Worm (Caenorhabditis elegans) whole organism, L4 larva: ENCODE data around the gene T07C12.10.

ENCODE experiments used
- F10B5.3 ChIP-seq: sonication (generic microtip); optimal IDR thresholded peaks from 2 replicates; lab custom pipeline; 2016; ENCODE audit warnings: mild to moderate bottlenecking, missing genetic modification characterization, missing compliant biosample characterization
- F37D6.2 ChIP-seq: sonication (generic microtip); optimal IDR thresholded peaks from 2 replicates; lab custom pipeline; 2016; ENCODE audit warnings: mild to moderate bottlenecking, missing genetic modification characterization, missing compliant biosample characterization
- T20F7.1 ChIP-seq: fragments of 200-800 bp; sonication (Bioruptor generic); optimal IDR thresholded peaks from 2 replicates; lab custom pipeline; 2018; ENCODE audit warnings: mild to moderate bottlenecking, missing genetic modification characterization, missing compliant biosample characterization
- T26A8.4 ChIP-seq: fragments of 200-800 bp; sonication (Bioruptor generic); IDR thresholded peaks from 2 replicates; pipeline ENCODE4 v1.3.6; 2022; ENCODE audit warnings: missing genetic modification characterization, missing compliant biosample characterization
- Y105C5A.15 ChIP-seq: fragments of 200-800 bp; sonication (Bioruptor generic); IDR thresholded peaks from 2 replicates; pipeline ENCODE4 v1.3.6; 2022; ENCODE audit warnings: missing genetic modification characterization, missing compliant biosample characterization
- Y48G9A.11 ChIP-seq: fragments of 200-800 bp; sonication (Bioruptor generic); IDR thresholded peaks from 2 replicates; pipeline ENCODE4 v1.3.6; 2022; ENCODE audit warnings: missing genetic modification reagents, missing genetic modification characterization, missing compliant biosample characterization
- Y75B8A.6 ChIP-seq: fragments of 200-800 bp; sonication (Bioruptor generic); IDR thresholded peaks from 2 replicates; pipeline ENCODE4 v1.3.6; 2022; ENCODE audit warnings: missing genetic modification reagents, missing genetic modification characterization, missing compliant biosample characterization
- ZK337.2 ChIP-seq: fragments of 200-800 bp; sonication (Bioruptor generic); IDR thresholded peaks from 2 replicates; pipeline ENCODE4 v1.3.6; 2022; ENCODE audit warnings: missing genetic modification reagents, missing genetic modification characterization, missing compliant biosample characterization
- aha-1 ChIP-seq: fragments of 150-350 bp; peaks from one replicate; lab custom pipeline; 2014; ENCODE audit warnings: missing biosample characterization, missing genetic modification characterization
- ama-1 ChIP-seq: fragments of 150-350 bp; optimal IDR thresholded peaks from 2 replicates; lab custom pipeline; 2014; ENCODE audit warnings: inconsistent platforms, mixed read lengths
- arid-1 ChIP-seq: fragments of 200-800 bp; sonication (Bioruptor generic); conservative IDR thresholded peaks from 2 replicates; pipeline ENCODE4 v1.3.6; 2022; ENCODE audit warnings: missing genetic modification reagents, missing genetic modification characterization, missing compliant biosample characterization
- ceh-20 ChIP-seq: fragments of 200-800 bp; sonication (Bioruptor generic); IDR thresholded peaks from 2 replicates; pipeline ENCODE4 v1.3.6; 2022; ENCODE audit warnings: missing genetic modification reagents, missing genetic modification characterization, missing compliant biosample characterization
- ceh-82 ChIP-seq: sonication (generic microtip); optimal IDR thresholded peaks from 2 replicates; lab custom pipeline; 2017; ENCODE audit warnings: missing biosample characterization, missing genetic modification characterization
- ces-1 ChIP-seq: fragments of 150-350 bp; sonication (generic microtip); optimal IDR thresholded peaks from 4 replicates; lab custom pipeline; 2014; ENCODE audit warnings: missing biosample characterization, missing genetic modification reagents, missing genetic modification characterization
- ctbp-1 ChIP-seq: fragments of 200-800 bp; sonication (Bioruptor generic); IDR thresholded peaks from 2 replicates; pipeline ENCODE4 v1.3.6; 2022; ENCODE audit warnings: missing genetic modification reagents, missing genetic modification characterization, missing compliant biosample characterization
- dmd-8 ChIP-seq: fragments of 200-800 bp; sonication (Bioruptor generic); IDR thresholded peaks from 2 replicates; pipeline ENCODE4 v1.3.6; 2022; ENCODE audit warnings: missing genetic modification characterization, missing compliant biosample characterization
- dpl-1 ChIP-seq: fragments of 150-350 bp; optimal IDR thresholded peaks from 2 replicates; lab custom pipeline; 2014; ENCODE audit warnings: missing biosample characterization, missing genetic modification reagents, missing genetic modification characterization
- dve-1 ChIP-seq: sonication (generic microtip); optimal IDR thresholded peaks from 2 replicates; lab custom pipeline; 2017; ENCODE audit warnings: antibody characterized with exemption, mild to moderate bottlenecking, missing genetic modification characterization, missing compliant biosample characterization; ENCODE audit not compliant: insufficient read depth
- egl-27 ChIP-seq: sonication (generic microtip); optimal IDR thresholded peaks from 3 replicates; lab custom pipeline; 2017; ENCODE audit warnings: missing biosample characterization, missing genetic modification reagents, missing genetic modification characterization
- hlh-11 ChIP-seq: fragments of 200-800 bp; sonication (Bioruptor generic); optimal IDR thresholded peaks from 2 replicates; lab custom pipeline; 2018; ENCODE audit warnings: mild to moderate bottlenecking, missing genetic modification characterization, missing compliant biosample characterization
- hlh-30 ChIP-seq: sonication (generic microtip); optimal IDR thresholded peaks from 2 replicates; lab custom pipeline; 2017; ENCODE audit warnings: antibody characterized with exemption, mild to moderate bottlenecking, missing genetic modification characterization, missing compliant biosample characterization; ENCODE audit not compliant: insufficient read depth
- jun-1 ChIP-seq: fragments of 150-350 bp; optimal IDR thresholded peaks from 2 replicates; lab custom pipeline; 2014; ENCODE audit warnings: missing biosample characterization, missing genetic modification reagents, missing genetic modification characterization
- lin-1 ChIP-seq: fragments of 200-800 bp; sonication (Bioruptor generic); IDR thresholded peaks from 2 replicates; pipeline ENCODE4 v1.3.6; 2022; ENCODE audit warnings: missing genetic modification reagents, missing genetic modification characterization, missing compliant biosample characterization
- lin-13 ChIP-seq: fragments of 150-350 bp; optimal IDR thresholded peaks from 2 replicates; lab custom pipeline; 2014; ENCODE audit warnings: missing biosample characterization, missing genetic modification reagents, missing genetic modification characterization
- lin-29 ChIP-seq: fragments of 200-800 bp; sonication (Bioruptor generic); IDR thresholded peaks from 2 replicates; pipeline ENCODE4 v1.3.6; 2022; ENCODE audit warnings: missing genetic modification reagents, missing genetic modification characterization, missing compliant biosample characterization
- lin-38 ChIP-seq: fragments of 200-800 bp; sonication (Bioruptor generic); IDR thresholded peaks from 2 replicates; pipeline ENCODE4 v1.3.6; 2022; ENCODE audit warnings: missing genetic modification reagents, missing genetic modification characterization, missing compliant biosample characterization
- lin-39 ChIP-seq: fragments of 150-350 bp; optimal IDR thresholded peaks from 2 replicates; lab custom pipeline; 2014; ENCODE audit warnings: missing biosample characterization, missing genetic modification reagents, missing genetic modification characterization
- mdl-1 ChIP-seq, 2 experiments: fragments of 150-350 bp in 1 of 2; sonication (generic microtip) in 1 of 2; optimal IDR thresholded peaks; 2 replicates each; lab custom pipeline; 2014 to 2017; ENCODE audit warnings: missing biosample characterization in 2 of 2, missing genetic modification characterization in 2 of 2
- mdt-29 ChIP-seq: fragments of 200-800 bp; sonication (Bioruptor generic); IDR thresholded peaks from 2 replicates; pipeline ENCODE4 v1.3.6; 2022; ENCODE audit warnings: missing genetic modification reagents, missing genetic modification characterization, missing compliant biosample characterization
- mep-1 ChIP-seq: fragments of 150-350 bp; sonication (generic microtip); optimal IDR thresholded peaks from 3 replicates; lab custom pipeline; 2014; ENCODE audit warnings: missing biosample characterization, missing genetic modification characterization
- mxl-3 ChIP-seq: fragments of 200-800 bp; sonication (Bioruptor generic); optimal IDR thresholded peaks from 2 replicates; lab custom pipeline; 2018; ENCODE audit warnings: mild to moderate bottlenecking, missing genetic modification characterization, missing compliant biosample characterization
- nhr-102 ChIP-seq: sonication (generic microtip); optimal IDR thresholded peaks from 2 replicates; lab custom pipeline; 2016; ENCODE audit warnings: mild to moderate bottlenecking, missing genetic modification characterization, moderate library complexity, missing compliant biosample characterization
- nhr-28 ChIP-seq: fragments of 150-350 bp; optimal IDR thresholded peaks from 2 replicates; lab custom pipeline; 2014; ENCODE audit warnings: missing biosample characterization, missing genetic modification characterization
- nhr-48 ChIP-seq: sonication (generic microtip); optimal IDR thresholded peaks from 2 replicates; lab custom pipeline; 2016; ENCODE audit warnings: mild to moderate bottlenecking, missing genetic modification characterization, missing compliant biosample characterization
- nhr-77 ChIP-seq: fragments of 150-350 bp; optimal IDR thresholded peaks from 2 replicates; lab custom pipeline; 2014; ENCODE audit warnings: missing biosample characterization, missing genetic modification characterization
- php-3 ChIP-seq: fragments of 200-800 bp; sonication (Bioruptor generic); IDR thresholded peaks from 2 replicates; pipeline ENCODE4 v1.3.6; 2022; ENCODE audit warnings: missing genetic modification reagents, missing genetic modification characterization, missing compliant biosample characterization
- saeg-2 ChIP-seq: fragments of 200-800 bp; sonication (Bioruptor generic); IDR thresholded peaks from 2 replicates; pipeline ENCODE4 v1.3.6; 2022; ENCODE audit warnings: missing genetic modification reagents, missing genetic modification characterization, missing compliant biosample characterization
- snpc-4 ChIP-seq: fragments of 150-350 bp; optimal IDR thresholded peaks from 2 replicates; lab custom pipeline; 2014; ENCODE audit warnings: missing biosample characterization, missing genetic modification characterization
- spr-1 ChIP-seq: sonication (generic microtip); optimal IDR thresholded peaks from 2 replicates; lab custom pipeline; 2016; ENCODE audit warnings: mild to moderate bottlenecking, missing genetic modification characterization, missing compliant biosample characterization
- tra-1 ChIP-seq: fragments of 200-800 bp; sonication (Bioruptor generic); IDR thresholded peaks from 2 replicates; pipeline ENCODE4 v1.3.6; 2022; ENCODE audit warnings: missing genetic modification reagents, missing genetic modification characterization, missing compliant biosample characterization
- zag-1 ChIP-seq: fragments of 150-350 bp; optimal IDR thresholded peaks from 2 replicates; lab custom pipeline; 2014; ENCODE audit warnings: missing biosample characterization, missing genetic modification characterization
- zfp-2 ChIP-seq: sonication (generic microtip); optimal IDR thresholded peaks from 2 replicates; lab custom pipeline; 2016; ENCODE audit warnings: mild to moderate bottlenecking, missing genetic modification characterization, missing compliant biosample characterization
- zfp-3 ChIP-seq: fragments of 200-800 bp; sonication (Bioruptor generic); conservative IDR thresholded peaks from 2 replicates; pipeline ENCODE4 v1.3.6; 2022; ENCODE audit warnings: missing genetic modification reagents, missing genetic modification characterization, missing compliant biosample characterization
- zip-11 ChIP-seq: fragments of 200-800 bp; sonication (Bioruptor generic); IDR thresholded peaks from 2 replicates; pipeline ENCODE4 v1.3.6; 2022; ENCODE audit warnings: missing genetic modification characterization, missing compliant biosample characterization
- ztf-7 ChIP-seq: fragments of 150-350 bp; optimal IDR thresholded peaks from 2 replicates; lab custom pipeline; 2014; ENCODE audit warnings: missing biosample characterization, missing genetic modification characterization

Gene T07C12.10

ce11 chrV:9983529-9983928, 23.3 kb upstream of the T07C12.10 start (continued):
- TF ChIP-seq nhr-102 (tag; lab: Kevin White, UChicago) (no peak), spr-1 (tag; lab: Kevin White, UChicago) (no peak), ztf-7 (tag; lab: Kevin White, UChicago) (no peak), nhr-77 (tag; lab: Kevin White, UChicago) (no peak), tra-1 (0 out of 2 replicates have a peak, but pooled peaks have one; percentile 57), snpc-4 (tag; lab: Kevin White, UChicago) (no peak), jun-1 (tag; lab: Kevin White, UChicago) (no peak), zip-11 (no peak), ama-1 (no peak), lin-39 (tag; lab: Kevin White, UChicago) (no peak), egl-27 (tag; lab: Kevin White, UChicago) (no peak), dmd-8 (GFP tag; lab: Robert Waterston, UW) (no peak), zag-1 (tag; lab: Kevin White, UChicago) (no peak), ceh-20 (GFP tag; lab: Robert Waterston, UW) (no peak), aha-1 (tag; lab: Kevin White, UChicago) (peak; percentile 40), zfp-2 (tag; lab: Kevin White, UChicago) (no peak), mep-1 (tag; lab: Kevin White, UChicago) (peak; percentile 39), Y75B8A.6 (GFP tag; lab: Robert Waterston, UW) (no peak), dpl-1 (GFP tag; lab: Kevin White, UChicago) (no peak), nhr-48 (no peak), T26A8.4 (peak; percentile 49; the same call in 1 of the 2 replicates), Y105C5A.15 (no peak), ces-1 (GFP tag; lab: Kevin White, UChicago) (no peak), arid-1 (GFP tag; lab: Robert Waterston, UW) (0 out of 2 replicates have a peak, but pooled peaks have one; percentile 26), nhr-28 (tag; lab: Kevin White, UChicago) (no peak), Y48G9A.11 (GFP tag; lab: Robert Waterston, UW) (no peak), hlh-11 (tag; lab: Kevin White, UChicago) (peak; percentile 22), ceh-82 (no peak), php-3 (GFP tag; lab: Robert Waterston, UW) (no peak), F10B5.3 (tag; lab: Kevin White, UChicago) (no peak)

DNA sequence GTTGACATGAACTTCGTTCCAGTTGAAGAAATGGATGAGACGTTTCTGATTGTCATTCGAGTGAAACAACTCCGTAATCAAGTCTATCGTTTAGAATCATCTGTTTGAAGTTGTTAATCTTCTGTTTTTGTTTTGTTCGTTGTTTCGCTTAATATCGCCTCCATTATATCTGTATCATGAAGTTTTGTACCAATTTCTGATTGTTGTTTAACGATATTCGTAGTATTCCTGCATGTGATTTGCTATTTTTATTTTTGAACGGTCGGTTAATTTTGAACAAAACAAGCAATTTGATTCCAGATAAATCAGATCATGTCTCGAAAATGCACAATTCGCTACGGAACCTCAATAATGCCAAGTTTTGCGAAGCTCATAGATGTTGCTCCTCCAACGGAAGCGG, 22.3 kb upstream of the T07C12.10 start, which contains the start of gene C27H6.9:
TSS of gene C27H6.9 (plus strand) at position 301 of the 400 bp plus-strand sequence.
- no peak for TF ChIP-seq F37D6.2 (tag; lab: Kevin White, UChicago)
- TF ChIP-seq, all 104 proteins: peak for 0

DNA sequence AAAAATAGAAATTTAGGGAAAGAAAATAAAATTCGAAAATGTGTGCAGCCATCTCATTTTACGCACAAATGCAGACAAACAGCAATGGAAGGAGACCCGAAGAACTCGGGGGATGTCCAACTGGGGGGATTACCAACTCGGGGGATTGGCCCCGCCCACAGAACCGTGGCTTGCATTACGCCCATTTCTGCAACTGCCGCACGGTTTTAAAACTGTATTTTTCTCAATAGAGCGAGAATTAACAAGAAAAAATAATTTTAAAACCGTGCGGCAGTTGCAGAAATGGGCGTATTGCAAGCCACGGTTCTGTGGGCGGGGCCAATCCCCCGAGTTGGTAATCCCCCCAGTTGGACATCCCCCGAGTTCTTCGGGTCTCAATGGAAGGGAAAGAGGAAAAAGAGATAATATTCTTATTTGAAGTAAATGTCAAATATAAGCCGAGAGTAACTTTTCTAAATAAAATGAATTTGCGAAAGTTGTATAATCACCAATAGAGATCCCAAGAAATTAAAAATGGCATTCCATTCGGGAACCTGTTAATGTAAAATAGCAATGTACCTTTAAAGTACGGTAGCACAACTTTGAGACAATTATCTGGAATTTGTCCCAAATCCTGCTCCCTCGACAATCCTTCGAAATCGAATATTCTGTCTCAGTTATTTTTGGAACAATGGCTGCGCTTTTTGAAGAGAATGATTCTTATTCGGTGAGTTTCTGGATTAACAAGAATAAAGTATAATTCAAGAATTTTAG, 20.6 kb upstream of the T07C12.10 start, which contains the start of the genes ruvb-1 and tofu-1:
TSS of gene ruvb-1 (minus strand) at position 72 of the 753 bp plus-strand sequence.
TSS of gene tofu-1 (plus strand) at position 417 of the 753 bp plus-strand sequence.
- peak; percentile 64; the same call in 1 of the 2 replicates for TF ChIP-seq mdt-29 (GFP tag; lab: Robert Waterston, UW)
- peak; percentile 85 for TF ChIP-seq T26A8.4
- peak; percentile 63 for TF ChIP-seq hlh-30 (tag; lab: Kevin White, UChicago)
- TF ChIP-seq Y48G9A.11 (GFP tag; lab: Robert Waterston, UW): 0 out of 2 replicates have a peak, but pooled peaks have one; percentile 32
- peak; percentile 40 for TF ChIP-seq aha-1 (tag; lab: Kevin White, UChicago)
- TF ChIP-seq lin-1 (GFP tag; lab: Robert Waterston, UW): peak; percentile 57; the same call in 1 of the 2 replicates
- TF ChIP-seq lin-29 (GFP tag; lab: Robert Waterston, UW): 0 out of 2 replicates have a peak, but pooled peaks have one; percentile 38
- TF ChIP-seq nhr-77 (tag; lab: Kevin White, UChicago): peak; percentile 16
- TF ChIP-seq saeg-2 (GFP tag; lab: Robert Waterston, UW): 0 out of 2 replicates have a peak, but pooled peaks have one; percentile 33
- peak; percentile 0 to 4 for TF ChIP-seq mdl-1 (tag; optimal IDR thresholded peaks at IDR 0.05; lab: Kevin White, UChicago)
- peak; percentile 57; the same call in 1 of the 2 replicates for TF ChIP-seq dmd-8 (GFP tag; lab: Robert Waterston, UW)
- TF ChIP-seq nhr-28 (tag; lab: Kevin White, UChicago): peak; percentile 50
- TF ChIP-seq F37D6.2 (tag; lab: Kevin White, UChicago): peak; percentile 36
- peak; percentile 91 for TF ChIP-seq lin-38 (GFP tag; lab: Robert Waterston, UW)
- TF ChIP-seq lin-13 (GFP tag; lab: Kevin White, UChicago): peak; percentile 73
- TF ChIP-seq ztf-7 (tag; lab: Kevin White, UChicago): peak; percentile 35
- TF ChIP-seq dve-1: peak; percentile 88
- peak; percentile 66 for TF ChIP-seq T20F7.1 (GFP tag; lab: Kevin White, UChicago)
- peak; percentile 82 for TF ChIP-seq tra-1
- TF ChIP-seq jun-1 (tag; lab: Kevin White, UChicago): peak; percentile 15
- peak; percentile 72; the same call in 1 of the 2 replicates for TF ChIP-seq zfp-3 (GFP tag; lab: Robert Waterston, UW)
- TF ChIP-seq nhr-102 (tag; lab: Kevin White, UChicago): peak; percentile 58
- 0 out of 2 replicates have a peak, but pooled peaks have one; percentile 22 for TF ChIP-seq ZK337.2 (GFP tag; lab: Robert Waterston, UW)
- peak; percentile 71 for TF ChIP-seq ctbp-1
- TF ChIP-seq mxl-3 (GFP tag; lab: Kevin White, UChicago): peak; percentile 45
